Fruit fly (Drosophila melanogaster): Measurements from ENCODE around the gene CG34008.

dm6 chr3R:20573326-20573725 is 8.0 kb downstream of the CG34008 start:
- TF ChIP-seq CG12768 (GFP tag; optimal IDR thresholded peaks at IDR 0.05) (no peak), CG1620 (GFP tag; optimal IDR thresholded peaks at IDR 0.05) (no peak), CG5204 (GFP tag; optimal IDR thresholded peaks at IDR 0.05) (no peak)

All from whole organism, adult.